Fruit fly (Drosophila melanogaster): ENCODE results near the gene ind.

ind gene

DNA sequence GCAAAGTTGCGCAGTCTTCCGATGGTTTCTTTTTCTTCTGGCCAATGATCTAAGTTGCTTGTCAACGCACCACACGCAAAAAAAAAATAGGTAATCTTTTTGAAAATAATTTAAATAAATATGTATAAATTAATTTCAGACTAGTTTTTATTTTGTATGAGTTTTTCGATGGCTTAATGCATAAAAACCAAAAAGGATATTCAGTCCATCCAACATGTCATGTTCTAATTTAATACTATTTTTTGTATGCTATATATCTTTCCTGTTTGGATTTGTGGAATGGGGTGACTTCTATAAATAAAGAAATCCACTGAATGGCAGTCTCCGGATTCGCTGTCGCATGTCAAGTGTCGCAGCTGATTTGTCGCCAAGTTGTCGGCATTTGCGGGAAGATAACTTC, 34.0 kb downstream of the ind start:
- TF ChIP-seq ttk (optimal IDR thresholded peaks at IDR 0.05) (no peak), Myc (optimal IDR thresholded peaks at IDR 0.05) (no peak), insv (optimal IDR thresholded peaks at IDR 0.05) (no peak), psq (optimal IDR thresholded peaks at IDR 0.05) (no peak)

dm6 chr3L:15007271-15007948, 36.3 kb downstream of the ind start:
- TF ChIP-seq h (optimal IDR thresholded peaks at IDR 0.05) (no peak), ttk (optimal IDR thresholded peaks at IDR 0.05) (no peak), Myc (optimal IDR thresholded peaks at IDR 0.05) (no peak), insv (optimal IDR thresholded peaks at IDR 0.05) (no peak), Sin3A (optimal IDR thresholded peaks at IDR 0.05) (no peak)

dm6 chr3L:15006825-15007224, 36.9 kb downstream of the ind start:
- no peak for TF ChIP-seq Myc (optimal IDR thresholded peaks at IDR 0.05)
- no peak for TF ChIP-seq h (optimal IDR thresholded peaks at IDR 0.05)
- TF ChIP-seq psq (optimal IDR thresholded peaks at IDR 0.05): no peak
- no peak for TF ChIP-seq ttk (optimal IDR thresholded peaks at IDR 0.05)
- no peak for TF ChIP-seq insv (optimal IDR thresholded peaks at IDR 0.05)
- no peak for TF ChIP-seq Sin3A (optimal IDR thresholded peaks at IDR 0.05)

- TF ChIP-seq insv (optimal IDR thresholded peaks at IDR 0.05) (no peak), h (optimal IDR thresholded peaks at IDR 0.05) (no peak), Sin3A (optimal IDR thresholded peaks at IDR 0.05) (no peak), ttk (optimal IDR thresholded peaks at IDR 0.05) (no peak), psq (optimal IDR thresholded peaks at IDR 0.05) (no peak), Myc (optimal IDR thresholded peaks at IDR 0.05) (no peak)
These were observed 38.0 kb downstream of the ind start for dm6 chr3L:15005774-15006173.

DNA sequence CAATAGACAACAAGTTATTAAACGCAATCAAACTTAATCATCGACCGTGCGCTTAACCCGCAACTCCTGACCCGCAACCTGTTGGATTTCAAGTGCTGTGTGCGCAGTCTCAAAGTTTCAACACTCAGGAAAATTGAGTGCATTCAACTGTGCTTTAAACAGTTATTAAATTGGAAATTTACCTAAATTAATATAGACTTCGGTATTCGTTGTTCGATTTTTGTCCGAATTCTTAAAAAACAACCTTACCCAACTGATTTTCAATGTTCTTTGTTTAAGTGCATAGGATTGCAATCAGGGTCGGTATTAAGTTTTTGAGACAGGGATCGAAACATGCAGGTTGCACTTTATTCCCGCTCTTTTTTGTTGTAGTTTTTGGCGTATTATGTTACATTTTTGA, 38.6 kb downstream of the ind start:
- TF ChIP-seq insv (optimal IDR thresholded peaks at IDR 0.05) (no peak), h (optimal IDR thresholded peaks at IDR 0.05) (no peak), Sin3A (optimal IDR thresholded peaks at IDR 0.05) (no peak), Myc (optimal IDR thresholded peaks at IDR 0.05) (no peak), psq (optimal IDR thresholded peaks at IDR 0.05) (no peak)

DNA sequence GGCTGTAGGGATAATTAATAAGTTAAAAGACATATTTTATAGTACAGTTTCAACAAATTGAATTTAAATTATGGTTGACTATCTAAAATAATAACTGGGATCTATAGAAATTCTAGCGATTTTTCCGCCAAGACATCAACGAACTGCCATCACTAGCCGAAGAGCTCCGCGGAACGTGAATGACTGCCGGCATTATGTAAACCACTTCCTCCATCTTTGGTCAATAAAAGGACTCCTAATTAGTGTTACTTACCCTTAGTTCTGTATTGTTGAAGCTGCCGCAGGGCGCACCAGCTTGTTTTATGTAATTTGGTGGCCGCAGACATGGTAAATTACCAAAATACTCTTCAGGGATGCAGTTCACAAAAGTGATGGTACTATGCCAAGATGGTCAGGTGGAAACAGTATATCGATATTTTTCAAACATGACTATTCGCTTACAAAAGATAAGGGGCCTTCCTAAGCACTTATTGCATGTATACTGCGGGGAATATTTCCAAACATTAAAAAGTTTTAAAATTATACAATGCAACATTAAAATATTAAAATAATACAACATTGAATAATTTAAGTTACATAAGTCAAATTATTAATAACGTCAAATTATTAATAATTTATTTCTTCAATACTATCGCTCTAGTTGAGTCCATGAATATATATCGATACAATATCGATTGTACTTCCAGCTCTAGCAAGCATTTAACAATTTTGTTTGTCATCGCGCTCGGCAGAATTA, 44.3 kb downstream of the ind start, which contains the start of the genes mRpL39 and Prosbeta2:
mRpL39 (minus strand) TSS at position 383 of the 736 bp plus-strand sequence.
Prosbeta2 (plus strand) TSS at position 668 of the 736 bp plus-strand sequence.
- TF ChIP-seq ttk (optimal IDR thresholded peaks at IDR 0.05) (no peak), psq (optimal IDR thresholded peaks at IDR 0.05) (no peak), h (optimal IDR thresholded peaks at IDR 0.05) (no peak), Sin3A (optimal IDR thresholded peaks at IDR 0.05) (no peak)

dm6 chr3L:14992807-14993206, 50.9 kb downstream of the ind start:
- no peak for TF ChIP-seq ttk (optimal IDR thresholded peaks at IDR 0.05)
- TF ChIP-seq insv (optimal IDR thresholded peaks at IDR 0.05): no peak
- no peak for TF ChIP-seq Sin3A (optimal IDR thresholded peaks at IDR 0.05)
- TF ChIP-seq psq (optimal IDR thresholded peaks at IDR 0.05): no peak
- no peak for TF ChIP-seq h (optimal IDR thresholded peaks at IDR 0.05)
- no peak for TF ChIP-seq Myc (optimal IDR thresholded peaks at IDR 0.05)
